Worm (Caenorhabditis elegans) whole organism, mixed stage, embryonic: Measurements from ENCODE around the gene ifet-1.

Source experiments
- lin-13 ChIP-seq: fragments of 150-350 bp; optimal IDR thresholded peaks from 2 replicates; lab custom pipeline; 2014; ENCODE audit warnings: missing biosample characterization, missing genetic modification characterization
- lin-32 ChIP-seq: fragments of 200-800 bp; sonication (Bioruptor generic); optimal IDR thresholded peaks from 2 replicates; lab custom pipeline; 2018; ENCODE audit warnings: mild to moderate bottlenecking, missing genetic modification characterization, missing compliant biosample characterization
- lsy-2 ChIP-seq: fragments of 150-350 bp; optimal IDR thresholded peaks from 2 replicates; lab custom pipeline; 2014; ENCODE audit warnings: missing biosample characterization, missing genetic modification characterization
- mep-1 ChIP-seq: fragments of 150-350 bp; optimal IDR thresholded peaks from 2 replicates; lab custom pipeline; 2017; ENCODE audit warnings: missing biosample characterization, missing genetic modification reagents, missing genetic modification characterization, inconsistent platforms
- mls-2 ChIP-seq: sonication (generic microtip); optimal IDR thresholded peaks from 2 replicates; lab custom pipeline; 2016; ENCODE audit warnings: mild to moderate bottlenecking, missing genetic modification characterization, moderate library complexity, missing compliant biosample characterization
- nhr-12 ChIP-seq: fragments of 150-350 bp; optimal IDR thresholded peaks from 2 replicates; lab custom pipeline; 2014; ENCODE audit warnings: missing biosample characterization, missing genetic modification characterization
- nhr-237 ChIP-seq: fragments of 150-350 bp; optimal IDR thresholded peaks from 2 replicates; lab custom pipeline; 2014; ENCODE audit warnings: missing biosample characterization, missing genetic modification characterization
- nhr-28 ChIP-seq: fragments of 150-350 bp; optimal IDR thresholded peaks from 2 replicates; lab custom pipeline; 2014; ENCODE audit warnings: missing biosample characterization, missing genetic modification characterization
- nhr-76 ChIP-seq: sonication (generic microtip); optimal IDR thresholded peaks from 2 replicates; lab custom pipeline; 2017; ENCODE audit warnings: missing biosample characterization, missing genetic modification characterization
- pha-4 ChIP-seq: fragments of 150-350 bp; optimal IDR thresholded peaks from 2 replicates; lab custom pipeline; 2018; ENCODE audit warnings: missing biosample characterization, missing genetic modification reagents, missing genetic modification characterization
- sem-2 ChIP-seq: fragments of 200-800 bp; sonication (Bioruptor generic); optimal IDR thresholded peaks from 2 replicates; lab custom pipeline; 2018; ENCODE audit warnings: mild to moderate bottlenecking, missing genetic modification characterization, missing compliant biosample characterization
- unc-62 ChIP-seq: fragments of 150-350 bp; optimal IDR thresholded peaks from 2 replicates; lab custom pipeline; 2014; ENCODE audit warnings: missing biosample characterization, missing genetic modification reagents, missing genetic modification characterization
- ztf-11 ChIP-seq: fragments of 150-350 bp; optimal IDR thresholded peaks from 2 replicates; lab custom pipeline; 2014; ENCODE audit warnings: missing biosample characterization, missing genetic modification characterization

- TF ChIP-seq nhr-12 (no peak), lsy-2 (tag; lab: Kevin White, UChicago) (no peak), mls-2 (peak; percentile 60), unc-62 (no peak), lin-13 (tag; lab: Kevin White, UChicago) (no peak), lin-32 (GFP tag; lab: Kevin White, UChicago) (peak; percentile 55), nhr-237 (tag; lab: Kevin White, UChicago) (no peak), pha-4 (tag; lab: Kevin White, UChicago) (no peak), ztf-11 (tag; lab: Kevin White, UChicago) (no peak), sem-2 (GFP tag; lab: Kevin White, UChicago) (no peak), mep-1 (tag; lab: Kevin White, UChicago) (no peak), nhr-28 (tag; lab: Kevin White, UChicago) (no peak), nhr-76 (no peak)
Observed at ce11 chrIII:4519410-4519809, 44.5 kb upstream of the ifet-1 start.
